Worm (Caenorhabditis elegans) whole organism, L2 larva: ENCODE data around the gene icd-1.
"Not testable (repeated sequence)": the region's sequence is repeated elsewhere in the genome, so short reads cannot be mapped to it uniquely, and the experiment has no call there.

Experiments
- F13H6.1 ChIP-seq: sonication (generic microtip); optimal IDR thresholded peaks from 2 replicates; lab custom pipeline; 2016; ENCODE audit warnings: missing genetic modification characterization, missing compliant biosample characterization
- R02D3.7 ChIP-seq: fragments of 150-350 bp; optimal IDR thresholded peaks from 2 replicates; lab custom pipeline; 2014; ENCODE audit warnings: missing biosample characterization, missing genetic modification characterization
- Y55F3AM.14 ChIP-seq: fragments of 200-800 bp; sonication (Bioruptor generic); optimal IDR thresholded peaks from 2 replicates; lab custom pipeline; 2018; ENCODE audit warnings: mild to moderate bottlenecking, missing genetic modification characterization, missing compliant biosample characterization
- ZK546.5 ChIP-seq: sonication (generic microtip); optimal IDR thresholded peaks from 2 replicates; lab custom pipeline; 2017; ENCODE audit warnings: missing biosample characterization, missing genetic modification characterization
- alr-1 ChIP-seq: fragments of 150-350 bp; optimal IDR thresholded peaks from 2 replicates; lab custom pipeline; 2014; ENCODE audit warnings: missing biosample characterization, missing genetic modification characterization
- aly-2 ChIP-seq: fragments of 150-350 bp; optimal IDR thresholded peaks from 2 replicates; lab custom pipeline; 2014; ENCODE audit warnings: missing biosample characterization, missing genetic modification characterization
- ceh-16 ChIP-seq: fragments of 150-350 bp; optimal IDR thresholded peaks from 2 replicates; lab custom pipeline; 2014; ENCODE audit warnings: missing biosample characterization, missing genetic modification characterization
- ceh-82 ChIP-seq: fragments of 150-350 bp; optimal IDR thresholded peaks from 2 replicates; lab custom pipeline; 2014; ENCODE audit warnings: missing biosample characterization, missing genetic modification characterization
- dmd-4 ChIP-seq: sonication (generic microtip); optimal IDR thresholded peaks from 2 replicates; lab custom pipeline; 2017; ENCODE audit warnings: missing biosample characterization, missing genetic modification characterization
- egl-27 ChIP-seq: sonication (generic microtip); optimal IDR thresholded peaks from 3 replicates; lab custom pipeline; 2017; ENCODE audit warnings: missing biosample characterization, missing genetic modification reagents, missing genetic modification characterization
- elt-1 ChIP-seq: fragments of 150-350 bp; optimal IDR thresholded peaks from 2 replicates; lab custom pipeline; 2014; ENCODE audit warnings: missing biosample characterization, missing genetic modification characterization
- fos-1 ChIP-seq: fragments of 150-350 bp; optimal IDR thresholded peaks from 2 replicates; lab custom pipeline; 2014; ENCODE audit warnings: missing biosample characterization, missing genetic modification characterization
- lin-11 ChIP-seq: fragments of 150-350 bp; sonication (generic microtip); optimal IDR thresholded peaks from 2 replicates; lab custom pipeline; 2014; ENCODE audit warnings: missing biosample characterization, missing genetic modification characterization, inconsistent platforms, mixed read lengths
- lin-13 ChIP-seq: fragments of 150-350 bp; optimal IDR thresholded peaks from 2 replicates; lab custom pipeline; 2014; ENCODE audit warnings: missing biosample characterization, missing genetic modification reagents, missing genetic modification characterization
- lin-39 ChIP-seq: fragments of 150-350 bp; optimal IDR thresholded peaks from 2 replicates; lab custom pipeline; 2014; ENCODE audit warnings: missing biosample characterization, missing genetic modification reagents, missing genetic modification characterization
- lsy-2 ChIP-seq, 2 experiments: fragments of 150-350 bp in 1 of 2; sonication (generic microtip) in 1 of 2; optimal IDR thresholded peaks; 2 replicates each; lab custom pipeline; 2014 to 2017; ENCODE audit warnings: missing biosample characterization in 2 of 2, missing genetic modification characterization in 2 of 2
- nhr-10 ChIP-seq: sonication (generic microtip); optimal IDR thresholded peaks from 2 replicates; lab custom pipeline; 2017; ENCODE audit warnings: missing biosample characterization, missing genetic modification characterization
- nhr-11 ChIP-seq: fragments of 150-350 bp; optimal IDR thresholded peaks from 2 replicates; lab custom pipeline; 2014; ENCODE audit warnings: missing biosample characterization, missing genetic modification characterization
- nhr-12 ChIP-seq: fragments of 150-350 bp; optimal IDR thresholded peaks from 2 replicates; lab custom pipeline; 2014; ENCODE audit warnings: missing biosample characterization, missing genetic modification characterization
- nhr-129 ChIP-seq: fragments of 150-350 bp; optimal IDR thresholded peaks from 2 replicates; lab custom pipeline; 2014; ENCODE audit warnings: missing biosample characterization, missing genetic modification characterization
- nhr-21 ChIP-seq: fragments of 150-350 bp; optimal IDR thresholded peaks from 2 replicates; lab custom pipeline; 2014; ENCODE audit warnings: missing biosample characterization, missing genetic modification characterization
- nhr-23 ChIP-seq: fragments of 150-350 bp; optimal IDR thresholded peaks from 2 replicates; lab custom pipeline; 2014; ENCODE audit warnings: missing biosample characterization, missing genetic modification reagents, missing genetic modification characterization
- nhr-237 ChIP-seq: fragments of 150-350 bp; optimal IDR thresholded peaks from 2 replicates; lab custom pipeline; 2014; ENCODE audit warnings: missing biosample characterization, missing genetic modification characterization
- nhr-25 ChIP-seq: fragments of 150-350 bp; sonication (generic microtip); optimal IDR thresholded peaks from 3 replicates; lab custom pipeline; 2014; ENCODE audit warnings: missing biosample characterization, missing genetic modification characterization
- nhr-77 ChIP-seq: fragments of 150-350 bp; optimal IDR thresholded peaks from 2 replicates; lab custom pipeline; 2014; ENCODE audit warnings: missing biosample characterization, missing genetic modification characterization
- sma-9 ChIP-seq, 2 experiments: fragments of 150-350 bp in 1 of 2; sonication (generic microtip) in 1 of 2; optimal IDR thresholded peaks; 2 replicates each; lab custom pipeline; 2014 to 2016; ENCODE audit warnings: missing genetic modification characterization in 2 of 2, mild to moderate bottlenecking in 1 of 2, missing biosample characterization in 1 of 2, missing compliant biosample characterization in 1 of 2, missing genetic modification reagents in 1 of 2, moderate library complexity in 1 of 2
- snpc-4 ChIP-seq: fragments of 150-350 bp; optimal IDR thresholded peaks from 2 replicates; lab custom pipeline; 2014; ENCODE audit warnings: missing biosample characterization, missing genetic modification characterization
- unc-39 ChIP-seq: fragments of 150-350 bp; optimal IDR thresholded peaks from 2 replicates; lab custom pipeline; 2014; ENCODE audit warnings: missing biosample characterization, missing genetic modification characterization
- unc-55 ChIP-seq: fragments of 150-350 bp; sonication (generic microtip); optimal IDR thresholded peaks from 3 replicates; lab custom pipeline; 2014; ENCODE audit warnings: missing biosample characterization, missing genetic modification reagents, missing genetic modification characterization
- ztf-1 ChIP-seq: fragments of 200-800 bp; sonication (Bioruptor generic); conservative IDR thresholded peaks from 2 replicates; pipeline ENCODE4 v1.3.6; 2022; ENCODE audit warnings: missing genetic modification characterization, missing compliant biosample characterization
- ztf-4 ChIP-seq: fragments of 150-350 bp; optimal IDR thresholded peaks from 2 replicates; lab custom pipeline; 2014; ENCODE audit warnings: missing biosample characterization, missing genetic modification characterization

The icd-1 gene

DNA sequence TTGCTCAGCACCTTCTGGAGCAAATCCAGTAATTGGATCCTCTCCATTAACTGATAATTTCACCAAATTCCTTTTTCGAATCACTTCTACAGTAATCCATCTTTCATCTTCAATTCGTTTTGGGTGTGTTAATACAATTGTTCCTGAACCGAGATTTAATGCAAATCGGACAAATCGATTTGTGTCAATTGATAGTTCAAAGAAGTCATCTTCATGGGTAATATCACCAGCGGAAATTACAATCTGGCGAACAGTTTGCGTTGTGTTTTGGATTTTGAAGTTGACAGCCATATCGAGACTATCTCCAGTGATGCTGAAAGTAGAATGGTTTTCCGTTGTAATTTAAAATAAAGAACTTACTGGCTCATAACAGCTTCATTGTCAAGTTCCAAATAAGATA, 49.4 kb upstream of the icd-1 start:
- TF ChIP-seq nhr-129 (tag; lab: Kevin White, UChicago) (no peak), lin-13 (GFP tag; lab: Kevin White, UChicago) (no peak), dmd-4 (tag; lab: Kevin White, UChicago) (no peak), ZK546.5 (tag; lab: Kevin White, UChicago) (no peak), ztf-1 (no peak), ztf-4 (no peak), nhr-12 (tag; lab: Kevin White, UChicago) (no peak), nhr-10 (tag; lab: Kevin White, UChicago) (no peak), ceh-82 (no peak)

DNA sequence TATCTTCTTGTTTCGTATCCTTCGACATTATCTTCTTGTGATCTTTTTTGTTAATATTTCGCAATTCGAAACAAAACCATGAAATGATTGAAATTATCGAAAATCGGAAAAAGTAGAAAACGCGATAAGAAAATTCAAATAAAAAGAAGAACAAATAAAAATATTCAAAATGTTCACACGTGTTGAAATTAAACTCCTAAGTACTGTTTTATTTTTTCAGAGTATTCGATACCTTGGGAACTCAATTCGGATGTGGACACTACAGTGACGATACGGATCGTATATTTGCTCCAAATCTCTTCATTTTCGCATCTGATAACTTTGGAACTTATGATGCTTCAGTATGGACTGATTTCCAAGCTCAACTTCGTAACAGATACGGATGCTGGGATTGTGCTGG, 47.7 kb upstream of the icd-1 start, which contains the start of gene T19D12.5:
T19D12.5 (minus strand) TSS at position 101 of the 400 bp plus-strand sequence.
- TF ChIP-seq unc-55: no peak
- no peak for TF ChIP-seq nhr-10 (tag; lab: Kevin White, UChicago)
- no peak for TF ChIP-seq nhr-11 (tag; lab: Kevin White, UChicago)
- no peak for TF ChIP-seq lin-39
- TF ChIP-seq aly-2 (tag; lab: Kevin White, UChicago): no peak
- TF ChIP-seq ztf-1: no peak
- TF ChIP-seq nhr-21 (tag; lab: Kevin White, UChicago): no peak
- TF ChIP-seq alr-1 (tag; lab: Kevin White, UChicago): no peak
- TF ChIP-seq lsy-2 (tag; optimal IDR thresholded peaks at IDR 0.05; lab: Kevin White, UChicago): no peak
- TF ChIP-seq R02D3.7: no peak
- TF ChIP-seq lin-11: no peak
- TF ChIP-seq F13H6.1 (tag; lab: Kevin White, UChicago): no peak

DNA sequence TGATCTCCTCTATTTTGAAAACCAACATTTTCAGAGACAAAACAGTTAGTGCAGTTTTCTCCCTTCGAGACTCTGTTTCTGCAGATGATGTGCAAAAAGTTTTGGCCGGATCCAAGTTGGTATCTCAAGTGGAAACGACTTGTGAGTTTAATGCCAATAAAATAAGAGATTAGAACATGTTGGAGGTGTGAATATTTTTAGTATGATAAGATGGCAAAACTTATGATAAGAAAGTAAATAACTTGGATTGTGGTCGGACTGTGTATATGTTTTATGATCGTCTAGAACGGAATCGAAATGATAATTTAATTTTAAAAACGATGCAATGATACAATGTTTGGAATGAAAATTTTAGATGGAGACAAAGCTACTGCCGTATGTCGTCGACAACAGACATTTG, 43.5 kb upstream of the icd-1 start:
- TF ChIP-seq nhr-12 (tag; lab: Kevin White, UChicago) (no peak), nhr-237 (tag; lab: Kevin White, UChicago) (no peak), egl-27 (tag; lab: Kevin White, UChicago) (no peak), alr-1 (tag; lab: Kevin White, UChicago) (no peak), ztf-4 (no peak), elt-1 (no peak), ceh-82 (no peak), F13H6.1 (tag; lab: Kevin White, UChicago) (no peak), unc-39 (tag; lab: Kevin White, UChicago) (no peak), dmd-4 (tag; lab: Kevin White, UChicago) (no peak)

DNA sequence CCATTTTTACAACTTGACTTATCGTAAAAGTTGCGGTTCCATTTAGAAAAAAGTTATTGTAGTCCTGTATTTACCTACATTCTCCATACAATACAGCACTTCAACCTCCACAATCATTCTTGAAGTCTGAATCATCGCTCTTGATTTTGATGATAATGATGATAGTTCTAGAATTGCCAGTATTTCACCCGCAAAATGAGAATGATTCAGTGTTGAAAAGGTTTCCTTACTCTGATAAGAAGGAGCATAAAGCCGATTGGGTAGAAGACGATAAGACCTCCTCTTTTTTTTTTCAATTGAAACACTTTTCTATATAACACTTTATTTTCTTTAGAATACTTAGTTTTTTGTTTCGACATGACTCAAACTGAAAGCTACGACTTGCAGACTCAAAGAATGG, 42.4 kb upstream of the icd-1 start, which contains the start of gene T19D12.4:
T19D12.4 (plus strand) TSS at position 295 of the 400 bp plus-strand sequence.
- no peak for TF ChIP-seq F13H6.1 (tag; lab: Kevin White, UChicago)
- TF ChIP-seq nhr-25 (tag; lab: Kevin White, UChicago): no peak
- no peak for TF ChIP-seq snpc-4 (tag; lab: Kevin White, UChicago)
- peak; percentile 91 for TF ChIP-seq fos-1
- TF ChIP-seq, all 48 proteins: peak for 1

DNA sequence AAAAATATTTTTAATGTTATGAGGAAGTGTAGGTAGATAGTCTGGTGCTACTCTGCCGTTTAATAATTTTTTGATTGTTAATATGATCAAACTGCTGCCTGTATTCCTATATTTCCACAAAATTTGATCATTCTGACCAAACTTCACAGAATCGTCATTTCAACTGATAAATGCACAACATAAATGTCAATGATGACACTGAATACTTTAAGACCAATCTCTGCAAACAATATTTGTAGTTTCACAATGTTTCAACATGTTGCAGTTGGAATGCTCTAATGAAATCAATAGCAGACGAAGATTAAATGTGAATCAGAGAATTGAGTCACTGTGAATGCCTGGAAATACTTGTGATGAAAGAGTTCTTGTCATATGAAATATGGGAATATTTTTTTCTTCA, 41.3 kb upstream of the icd-1 start:
- TF ChIP-seq ceh-82 (no peak), fos-1 (peak; percentile 71)

DNA sequence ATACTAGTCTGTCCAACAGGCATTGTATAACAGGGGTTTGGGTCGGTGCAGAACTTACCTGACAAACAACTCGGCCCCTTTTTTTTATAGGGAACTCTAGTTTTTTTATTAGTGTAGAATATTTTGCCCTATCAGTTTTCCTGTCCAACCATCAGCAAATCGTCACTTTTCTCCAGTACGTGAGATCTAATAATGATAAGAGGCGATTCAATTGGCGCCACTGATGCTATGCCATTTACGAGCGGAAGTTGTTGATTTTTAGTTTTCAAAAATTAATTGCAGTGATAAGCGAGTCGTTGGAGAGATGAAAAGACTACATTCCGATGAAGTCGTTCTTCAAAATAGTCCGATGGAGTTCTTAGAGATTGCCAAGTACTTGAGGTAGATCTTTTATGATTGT, 39.9 kb upstream of the icd-1 start:
- no peak for TF ChIP-seq ceh-16 (tag; lab: Kevin White, UChicago)
- peak; percentile 20 for TF ChIP-seq sma-9 (GFP tag; optimal IDR thresholded peaks at IDR 0.05; lab: Kevin White, UChicago)
- TF ChIP-seq sma-9 (tag; optimal IDR thresholded peaks at IDR 0.05; lab: Kevin White, UChicago): no peak
- TF ChIP-seq lin-11: no peak
- no peak for TF ChIP-seq R02D3.7
- no peak for TF ChIP-seq nhr-77 (tag; lab: Kevin White, UChicago)
- no peak for TF ChIP-seq alr-1 (tag; lab: Kevin White, UChicago)
- no peak for TF ChIP-seq nhr-237 (tag; lab: Kevin White, UChicago)
- TF ChIP-seq nhr-12 (tag; lab: Kevin White, UChicago): no peak
- no peak for TF ChIP-seq Y55F3AM.14 (GFP tag; lab: Kevin White, UChicago)
- TF ChIP-seq fos-1: peak; percentile 84

DNA sequence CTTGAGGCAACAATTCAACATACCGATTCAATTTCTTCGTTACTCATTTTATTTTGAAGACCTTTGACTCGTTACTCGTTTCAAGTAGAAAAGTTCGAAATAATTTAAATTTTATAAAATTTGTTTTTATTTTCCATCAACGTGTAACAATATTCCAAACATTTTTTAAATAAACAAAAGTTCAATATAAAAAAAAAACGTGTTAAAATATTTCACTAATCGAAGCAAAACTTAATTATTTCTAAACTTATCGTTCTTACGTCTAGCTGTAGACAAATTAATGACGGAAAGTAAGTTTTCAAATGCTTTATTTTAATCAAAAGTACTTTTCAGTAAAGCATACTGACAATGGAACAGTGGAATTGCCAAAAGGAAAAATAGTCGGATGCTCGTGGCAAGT, 38.7 kb upstream of the icd-1 start, which contains the start of the genes F54H5.5 and F54H5.2:
F54H5.5 (minus strand) TSS at position 101 of the 400 bp plus-strand sequence.
F54H5.2 (plus strand) TSS at position 303 of the 400 bp plus-strand sequence.
- TF ChIP-seq sma-9 (GFP tag; optimal IDR thresholded peaks at IDR 0.05; lab: Kevin White, UChicago); sma-9 (tag; optimal IDR thresholded peaks at IDR 0.05; lab: Kevin White, UChicago); nhr-129 (tag; lab: Kevin White, UChicago); nhr-23: not testable (repeated sequence)
